Fruit fly (Drosophila melanogaster) whole organism, prepupa: ENCODE results near the gene TwdlT.

Experiments used
- Blimp-1 ChIP-seq: fragments of 200-800 bp; sonication (Bioruptor generic); optimal IDR thresholded peaks from 3 replicates; lab custom pipeline; 2017; ENCODE audit warnings: missing biosample characterization, missing genetic modification characterization, mild to moderate bottlenecking, moderate library complexity, missing genetic modification reagents
- CG10631 ChIP-seq: fragments of 200-800 bp; sonication (Bioruptor generic); optimal IDR thresholded peaks from 2 replicates; lab custom pipeline; 2016; ENCODE audit warnings: missing biosample characterization, missing genetic modification characterization
- CG10669 ChIP-seq: fragments of 200-800 bp; sonication (Bioruptor generic); optimal IDR thresholded peaks from 3 replicates; lab custom pipeline; 2018; ENCODE audit warnings: missing biosample characterization, mild to moderate bottlenecking, missing genetic modification characterization, moderate library complexity
- CG11294 ChIP-seq: fragments of 200-800 bp; sonication (Bioruptor generic); IDR thresholded peaks from 2 replicates; pipeline ENCODE4 v1.3.6; 2022; ENCODE audit warnings: missing biosample characterization, missing genetic modification characterization
- CG11762 ChIP-seq: fragments of 200-800 bp; sonication (Bioruptor generic); optimal IDR thresholded peaks from 3 replicates; lab custom pipeline; 2016; ENCODE audit warnings: missing biosample characterization, missing genetic modification characterization; ENCODE audit not compliant: insufficient read depth
- CG11902 ChIP-seq: fragments of 200-800 bp; sonication (Bioruptor generic); optimal IDR thresholded peaks from 3 replicates; lab custom pipeline; 2016; ENCODE audit warnings: missing biosample characterization, missing genetic modification characterization
- CG15336 ChIP-seq: fragments of 200-800 bp; sonication (Bioruptor generic); IDR thresholded peaks from 2 replicates; pipeline ENCODE4 v1.3.6; 2022; ENCODE audit warnings: missing biosample characterization, missing genetic modification characterization
- CG1621 ChIP-seq: fragments of 200-800 bp; sonication (Bioruptor generic); optimal IDR thresholded peaks from 3 replicates; lab custom pipeline; 2018; ENCODE audit warnings: missing biosample characterization, mild to moderate bottlenecking, missing genetic modification characterization
- CG16779 ChIP-seq: fragments of 200-800 bp; sonication (Bioruptor generic); optimal IDR thresholded peaks from 3 replicates; lab custom pipeline; 2017; ENCODE audit warnings: missing biosample characterization, mild to moderate bottlenecking, missing genetic modification characterization
- CG3032 ChIP-seq: fragments of 200-800 bp; optimal IDR thresholded peaks from 2 replicates; lab custom pipeline; 2019; ENCODE audit warnings: missing biosample characterization, mild to moderate bottlenecking, missing genetic modification characterization, moderate library complexity
- CG31627 ChIP-seq: fragments of 200-800 bp; sonication (Bioruptor generic); optimal IDR thresholded peaks from 3 replicates; lab custom pipeline; 2016; ENCODE audit warnings: missing biosample characterization, missing genetic modification characterization
- CG34406 ChIP-seq: fragments of 200-800 bp; sonication (Bioruptor generic); optimal IDR thresholded peaks from 3 replicates; lab custom pipeline; 2016; ENCODE audit warnings: missing biosample characterization, missing genetic modification characterization
- CG3919 ChIP-seq: fragments of 200-800 bp; sonication (Bioruptor generic); optimal IDR thresholded peaks from 3 replicates; lab custom pipeline; 2016; ENCODE audit warnings: missing biosample characterization, missing genetic modification characterization
- CG4318 ChIP-seq: fragments of 200-800 bp; sonication (Bioruptor generic); optimal IDR thresholded peaks from 3 replicates; lab custom pipeline; 2017; ENCODE audit warnings: missing biosample characterization, mild to moderate bottlenecking, missing genetic modification characterization
- CG6163 ChIP-seq: fragments of 200-800 bp; sonication (Bioruptor generic); IDR thresholded peaks from 3 replicates; pipeline ENCODE4 v1.3.6; 2022; ENCODE audit warnings: missing biosample characterization, missing genetic modification characterization
- CG6276 ChIP-seq: fragments of 200-800 bp; sonication (Bioruptor generic); optimal IDR thresholded peaks from 2 replicates; lab custom pipeline; 2017; ENCODE audit warnings: missing biosample characterization, mild to moderate bottlenecking, missing genetic modification characterization
- CG6792 ChIP-seq: fragments of 200-800 bp; sonication (Bioruptor generic); optimal IDR thresholded peaks from 3 replicates; lab custom pipeline; 2016; ENCODE audit warnings: missing biosample characterization, missing genetic modification characterization
- CG6854 ChIP-seq: fragments of 200-800 bp; sonication (Bioruptor generic); optimal IDR thresholded peaks from 2 replicates; lab custom pipeline; 2017; ENCODE audit warnings: missing biosample characterization, mild to moderate bottlenecking, missing genetic modification characterization
- CG7368 ChIP-seq: fragments of 200-800 bp; sonication (Bioruptor generic); optimal IDR thresholded peaks from 3 replicates; lab custom pipeline; 2016; ENCODE audit warnings: missing biosample characterization, missing genetic modification characterization
- CG8119 ChIP-seq: fragments of 200-800 bp; sonication (Bioruptor generic); IDR thresholded peaks from 3 replicates; pipeline ENCODE4 v1.3.6; 2022; ENCODE audit warnings: missing biosample characterization, missing genetic modification characterization
- CG8319 ChIP-seq: fragments of 200-800 bp; sonication (Bioruptor generic); optimal IDR thresholded peaks from 3 replicates; lab custom pipeline; 2016; ENCODE audit warnings: missing biosample characterization, missing genetic modification characterization
- CG8632 ChIP-seq: fragments of 200-800 bp; sonication (Bioruptor generic); optimal IDR thresholded peaks from 3 replicates; lab custom pipeline; 2016; ENCODE audit warnings: missing biosample characterization, missing genetic modification characterization
- CG9139 ChIP-seq: fragments of 200-800 bp; sonication (Bioruptor generic); optimal IDR thresholded peaks from 3 replicates; lab custom pipeline; 2017; ENCODE audit warnings: missing biosample characterization, mild to moderate bottlenecking, missing genetic modification characterization
- Eip78C ChIP-seq: fragments of 200-800 bp; sonication (Bioruptor generic); peaks from one replicate; lab custom pipeline; 2016; ENCODE audit warnings: missing biosample characterization, missing genetic modification characterization
- Eip93F ChIP-seq: fragments of 200-800 bp; sonication (Bioruptor generic); optimal IDR thresholded peaks from 2 replicates; lab custom pipeline; 2016; ENCODE audit warnings: missing biosample characterization, mild to moderate bottlenecking, missing genetic modification characterization
- Ets21C ChIP-seq: fragments of 200-800 bp; sonication (Bioruptor generic); optimal IDR thresholded peaks from 3 replicates; lab custom pipeline; 2016; ENCODE audit warnings: missing biosample characterization, missing genetic modification characterization
- Ets96B ChIP-seq: fragments of 200-800 bp; optimal IDR thresholded peaks from 2 replicates; lab custom pipeline; 2019; ENCODE audit warnings: missing biosample characterization, mild to moderate bottlenecking, missing genetic modification characterization, moderate library complexity
- Gug ChIP-seq: fragments of 200-800 bp; sonication (Bioruptor generic); IDR thresholded peaks from 2 replicates; pipeline ENCODE4 v1.3.6; 2022; ENCODE audit warnings: missing biosample characterization, missing genetic modification characterization
- Hr38 ChIP-seq: sonication (Bioruptor generic); optimal IDR thresholded peaks from 2 replicates; lab custom pipeline; 2016; ENCODE audit warnings: missing biosample characterization, missing genetic modification characterization
- Hr39 ChIP-seq: fragments of 200-800 bp; sonication (Bioruptor generic); optimal IDR thresholded peaks from 2 replicates; lab custom pipeline; 2016; ENCODE audit warnings: missing biosample characterization, missing genetic modification characterization
- Hr4 ChIP-seq: fragments of 200-800 bp; sonication (Bioruptor generic); optimal IDR thresholded peaks from 3 replicates; lab custom pipeline; 2016; ENCODE audit warnings: missing biosample characterization, missing genetic modification characterization
- Met ChIP-seq: fragments of 200-800 bp; sonication (Bioruptor generic); optimal IDR thresholded peaks from 3 replicates; lab custom pipeline; 2016; ENCODE audit warnings: missing biosample characterization, missing genetic modification characterization
- OdsH ChIP-seq: fragments of 200-800 bp; sonication (Bioruptor generic); optimal IDR thresholded peaks from 3 replicates; lab custom pipeline; 2016; ENCODE audit warnings: missing biosample characterization, missing genetic modification characterization
- Smox ChIP-seq: fragments of 200-800 bp; sonication (Bioruptor generic); optimal IDR thresholded peaks from 3 replicates; lab custom pipeline; 2016; ENCODE audit warnings: missing biosample characterization, missing genetic modification characterization
- Sox102F ChIP-seq: fragments of 200-800 bp; sonication (Bioruptor generic); optimal IDR thresholded peaks from 2 replicates; lab custom pipeline; 2016; ENCODE audit warnings: missing biosample characterization, mild to moderate bottlenecking, missing genetic modification characterization
- Sox14 ChIP-seq: fragments of 200-800 bp; sonication (Bioruptor generic); optimal IDR thresholded peaks from 3 replicates; lab custom pipeline; 2016; ENCODE audit warnings: missing biosample characterization, missing genetic modification characterization
- Sox15 ChIP-seq: fragments of 200-800 bp; sonication (Bioruptor generic); optimal IDR thresholded peaks from 3 replicates; lab custom pipeline; 2016; ENCODE audit warnings: missing biosample characterization, missing genetic modification characterization
- achi ChIP-seq: fragments of 200-800 bp; sonication (Bioruptor generic); optimal IDR thresholded peaks from 3 replicates; lab custom pipeline; 2016; ENCODE audit warnings: missing biosample characterization, missing genetic modification characterization
- acj6 ChIP-seq: fragments of 200-800 bp; sonication (Bioruptor generic); optimal IDR thresholded peaks from 3 replicates; lab custom pipeline; 2016; ENCODE audit warnings: missing biosample characterization, missing genetic modification characterization
- cyc ChIP-seq: fragments of 200-800 bp; sonication (Bioruptor generic); optimal IDR thresholded peaks from 3 replicates; lab custom pipeline; 2016; ENCODE audit warnings: missing biosample characterization, missing genetic modification characterization
- dac ChIP-seq: fragments of 200-800 bp; sonication (Bioruptor generic); optimal IDR thresholded peaks from 2 replicates; lab custom pipeline; 2017; ENCODE audit warnings: missing biosample characterization, mild to moderate bottlenecking, missing genetic modification characterization
- dsx ChIP-seq: fragments of 200-800 bp; optimal IDR thresholded peaks from 3 replicates; lab custom pipeline; 2019; ENCODE audit warnings: missing biosample characterization, mild to moderate bottlenecking, missing genetic modification characterization, moderate library complexity; ENCODE audit not compliant: poor library complexity, severe bottlenecking
- eg ChIP-seq: fragments of 200-800 bp; sonication (Bioruptor generic); IDR thresholded peaks from 3 replicates; pipeline ENCODE4 v1.3.6; 2022; ENCODE audit warnings: missing biosample characterization, missing genetic modification characterization
- fd59A ChIP-seq: fragments of 200-800 bp; sonication (Bioruptor generic); optimal IDR thresholded peaks from 2 replicates; lab custom pipeline; 2017; ENCODE audit warnings: missing biosample characterization, mild to moderate bottlenecking, missing genetic modification characterization, missing genetic modification reagents
- fd85E ChIP-seq: fragments of 200-800 bp; sonication (Bioruptor generic); optimal IDR thresholded peaks from 3 replicates; lab custom pipeline; 2016; ENCODE audit warnings: missing biosample characterization, missing genetic modification characterization
- fkh ChIP-seq: fragments of 200-800 bp; sonication (Bioruptor generic); optimal IDR thresholded peaks from 3 replicates; lab custom pipeline; 2017; ENCODE audit warnings: missing biosample characterization, mild to moderate bottlenecking, missing genetic modification characterization, moderate library complexity
- lz ChIP-seq: fragments of 200-800 bp; sonication (Bioruptor generic); optimal IDR thresholded peaks from 3 replicates; lab custom pipeline; 2016; ENCODE audit warnings: missing biosample characterization, missing genetic modification characterization
- net ChIP-seq: fragments of 200-800 bp; sonication (Bioruptor generic); optimal IDR thresholded peaks from 3 replicates; lab custom pipeline; 2016; ENCODE audit warnings: missing biosample characterization, missing genetic modification characterization
- salr ChIP-seq, 2 experiments: fragments of 200-800 bp; sonication (Bioruptor generic); optimal IDR thresholded peaks; 3 replicates each; lab custom pipeline; 2016 to 2018; ENCODE audit warnings: missing biosample characterization in 2 of 2, missing genetic modification characterization in 2 of 2, mild to moderate bottlenecking in 1 of 2
- spab ChIP-seq: fragments of 200-800 bp; sonication (Bioruptor generic); optimal IDR thresholded peaks from 2 replicates; lab custom pipeline; 2017; ENCODE audit warnings: missing biosample characterization, mild to moderate bottlenecking, missing genetic modification characterization, missing genetic modification reagents
- svp ChIP-seq: fragments of 200-800 bp; sonication (Bioruptor generic); peaks from one replicate; lab custom pipeline; 2016; ENCODE audit warnings: missing biosample characterization, missing genetic modification characterization
- topi ChIP-seq: fragments of 200-800 bp; sonication (Bioruptor generic); optimal IDR thresholded peaks from 3 replicates; lab custom pipeline; 2016; ENCODE audit warnings: missing biosample characterization, missing genetic modification characterization
- vri ChIP-seq: fragments of 200-800 bp; sonication (Bioruptor generic); optimal IDR thresholded peaks from 3 replicates; lab custom pipeline; 2016; ENCODE audit warnings: missing biosample characterization, mild to moderate bottlenecking, missing genetic modification characterization

Gene TwdlT

DNA sequence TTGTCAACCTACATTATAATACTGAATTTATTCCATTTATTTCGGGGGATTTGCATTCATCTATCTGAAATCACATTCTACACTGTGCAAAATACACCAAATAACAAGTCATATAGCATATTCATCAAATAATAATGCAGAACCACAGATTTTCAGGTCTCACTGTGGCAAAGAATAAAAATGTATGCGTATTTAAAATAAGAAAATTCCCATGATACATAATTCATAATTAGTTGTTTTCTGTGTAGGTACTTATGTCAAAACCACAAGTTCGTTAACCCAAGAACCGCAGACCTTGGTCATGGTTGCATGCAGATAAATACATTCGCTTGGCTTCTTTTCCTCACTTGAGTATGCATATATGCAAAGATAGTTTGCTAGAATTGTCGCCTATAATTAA is 43.2 kb downstream of the TwdlT start:
- TF ChIP-seq CG3032 (tag; lab: Kevin White, UChicago) (peak; percentile 31), CG3919 (GFP tag; lab: Kevin White, UChicago) (peak; percentile 52), CG6854 (GFP tag; lab: Kevin White, UChicago) (no peak), topi (GFP tag; lab: Kevin White, UChicago) (peak; percentile 30), Hr39 (GFP tag; lab: Kevin White, UChicago) (peak; percentile 17), net (peak; percentile 5), CG31627 (GFP tag; lab: Kevin White, UChicago) (peak; percentile 18), Eip93F (no peak), CG11902 (GFP tag; lab: Kevin White, UChicago) (peak; percentile 12), Sox15 (GFP tag; lab: Kevin White, UChicago) (no peak), CG15336 (GFP tag; lab: Robert Waterston, UW) (peak; percentile 22; the same call in 1 of the 2 replicates), CG10669 (GFP tag; lab: Kevin White, UChicago) (peak; percentile 35), CG6792 (GFP tag; lab: Kevin White, UChicago) (peak; percentile 33), CG10631 (GFP tag; lab: Kevin White, UChicago) (peak; percentile 32), CG6276 (GFP tag; lab: Kevin White, UChicago) (no peak), dac (GFP tag; lab: Kevin White, UChicago) (no peak), CG11762 (GFP tag; lab: Kevin White, UChicago) (no peak), vri (GFP tag; lab: Kevin White, UChicago) (peak; percentile 27), CG16779 (no peak), Sox102F (GFP tag; lab: Kevin White, UChicago) (no peak), dsx (GFP tag; lab: Kevin White, UChicago) (peak; percentile 20), Blimp-1 (GFP tag; lab: Kevin White, UChicago) (no peak), fd85E (GFP tag; lab: Kevin White, UChicago) (no peak), Gug (GFP tag; lab: Robert Waterston, UW) (no peak), Hr4 (peak; percentile 36), svp (GFP tag; lab: Kevin White, UChicago) (peak; percentile 68), fkh (GFP tag; lab: Kevin White, UChicago) (no peak), cyc (peak; percentile 16), salr (GFP tag; optimal IDR thresholded peaks at IDR 0.05; lab: Kevin White, UChicago) (no peak), CG6163 (GFP tag; lab: Robert Waterston, UW) (peak; percentile 79), CG8632 (GFP tag; lab: Kevin White, UChicago) (no peak), CG11294 (GFP tag; lab: Robert Waterston, UW) (no peak), Ets96B (tag; lab: Kevin White, UChicago) (peak; percentile 30), achi (peak; percentile 36), Sox14 (GFP tag; lab: Kevin White, UChicago) (peak; percentile 27), Ets21C (peak; percentile 5), CG4318 (GFP tag; lab: Kevin White, UChicago) (no peak), Eip78C (GFP tag; lab: Kevin White, UChicago) (peak; percentile 62), CG34406 (GFP tag; lab: Kevin White, UChicago) (no peak), lz (GFP tag; lab: Kevin White, UChicago) (peak; percentile 1), acj6 (GFP tag; lab: Kevin White, UChicago) (peak; percentile 39), CG7368 (GFP tag; lab: Kevin White, UChicago) (no peak), spab (GFP tag; lab: Kevin White, UChicago) (peak; percentile 4), OdsH (GFP tag; lab: Kevin White, UChicago) (peak; percentile 43), CG1621 (peak; percentile 22), CG8119 (peak; percentile 29; the same call in 1 of the 3 replicates), CG9139 (no peak), eg (peak; percentile 53; the same call in 2 of the 3 replicates), Hr38 (GFP tag; lab: Kevin White, UChicago) (no peak), CG8319 (GFP tag; lab: Kevin White, UChicago) (no peak), fd59A (GFP tag; lab: Kevin White, UChicago) (peak; percentile 3), Smox (GFP tag; lab: Kevin White, UChicago) (no peak), Met (GFP tag; lab: Kevin White, UChicago) (peak; percentile 31)
